Fruit fly (Drosophila melanogaster) whole organism, pupa: ENCODE measurements around the gene tws.

ENCODE experiments used
- CG10348 ChIP-seq: fragments of 200-800 bp; sonication (Bioruptor generic); IDR thresholded peaks from 2 replicates; pipeline ENCODE4 v1.3.6; 2022; ENCODE audit warnings: missing biosample characterization, missing genetic modification characterization
- CG12605 ChIP-seq: fragments of 200-800 bp; sonication (Bioruptor generic); IDR thresholded peaks from 2 replicates; pipeline ENCODE4 v1.3.6; 2022; ENCODE audit warnings: missing biosample characterization, missing genetic modification characterization
- CG13204 ChIP-seq: fragments of 200-800 bp; sonication (Bioruptor generic); optimal IDR thresholded peaks from 2 replicates; lab custom pipeline; 2018; ENCODE audit warnings: missing biosample characterization, mild to moderate bottlenecking, missing genetic modification characterization, moderate library complexity
- CG14655 ChIP-seq: fragments of 200-800 bp; sonication (Bioruptor generic); optimal IDR thresholded peaks from 3 replicates; lab custom pipeline; 2017; ENCODE audit warnings: mild to moderate bottlenecking, missing biosample characterization, missing genetic modification reagents, missing genetic modification characterization
- CG15710 ChIP-seq: fragments of 200-800 bp; sonication (Bioruptor generic); optimal IDR thresholded peaks from 2 replicates; lab custom pipeline; 2018; ENCODE audit warnings: missing biosample characterization, mild to moderate bottlenecking, missing genetic modification characterization, moderate library complexity
- CG17806 ChIP-seq: fragments of 200-800 bp; sonication (Bioruptor generic); optimal IDR thresholded peaks from 2 replicates; lab custom pipeline; 2018; ENCODE audit warnings: missing biosample characterization, mild to moderate bottlenecking, missing genetic modification characterization, moderate library complexity
- CG32121 ChIP-seq: fragments of 200-800 bp; sonication (Bioruptor generic); IDR thresholded peaks from 2 replicates; pipeline ENCODE4 v1.3.6; 2022; ENCODE audit warnings: missing biosample characterization, missing genetic modification characterization
- CG34367 ChIP-seq: fragments of 200-800 bp; sonication (Bioruptor generic); optimal IDR thresholded peaks from 2 replicates; lab custom pipeline; 2018; ENCODE audit warnings: missing biosample characterization, mild to moderate bottlenecking, missing genetic modification characterization
- CG4496 ChIP-seq: fragments of 200-800 bp; sonication (Bioruptor generic); IDR thresholded peaks from 3 replicates; pipeline ENCODE4 v1.3.6; 2022; ENCODE audit warnings: missing biosample characterization, missing genetic modification characterization
- CG8159 ChIP-seq: fragments of 200-800 bp; sonication (Bioruptor generic); optimal IDR thresholded peaks from 3 replicates; lab custom pipeline; 2018; ENCODE audit warnings: missing biosample characterization, mild to moderate bottlenecking, missing genetic modification characterization, moderate library complexity
- CG8301 ChIP-seq: fragments of 200-800 bp; sonication (Bioruptor generic); optimal IDR thresholded peaks from 2 replicates; lab custom pipeline; 2018; ENCODE audit warnings: missing biosample characterization, mild to moderate bottlenecking, missing genetic modification characterization
- CG9948 ChIP-seq: fragments of 200-800 bp; sonication (Bioruptor generic); optimal IDR thresholded peaks from 2 replicates; lab custom pipeline; 2018; ENCODE audit warnings: missing biosample characterization, mild to moderate bottlenecking, missing genetic modification characterization, moderate library complexity
- D1 ChIP-seq: fragments of 200-800 bp; sonication (Bioruptor generic); optimal IDR thresholded peaks from 2 replicates; lab custom pipeline; 2018; ENCODE audit warnings: missing biosample characterization, mild to moderate bottlenecking, missing genetic modification characterization, moderate library complexity
- EcR ChIP-seq: fragments of 200-800 bp; sonication (Bioruptor generic); optimal IDR thresholded peaks from 3 replicates; lab custom pipeline; 2019; ENCODE audit warnings: missing biosample characterization, missing genetic modification characterization, mild to moderate bottlenecking, moderate library complexity, missing genetic modification reagents
- Ets98B ChIP-seq: fragments of 200-800 bp; sonication (Bioruptor generic); IDR thresholded peaks from 2 replicates; pipeline ENCODE4 v1.3.6; 2022; ENCODE audit warnings: missing biosample characterization, missing genetic modification characterization
- Pif1A ChIP-seq: fragments of 200-800 bp; sonication (Bioruptor generic); optimal IDR thresholded peaks from 3 replicates; lab custom pipeline; 2016; ENCODE audit warnings: missing biosample characterization, missing genetic modification characterization
- Pif1B ChIP-seq: fragments of 200-800 bp; sonication (Bioruptor generic); optimal IDR thresholded peaks from 3 replicates; lab custom pipeline; 2016; ENCODE audit warnings: missing biosample characterization, missing genetic modification characterization
- Snoo ChIP-seq: fragments of 200-800 bp; sonication (Bioruptor generic); optimal IDR thresholded peaks from 3 replicates; lab custom pipeline; 2017; ENCODE audit warnings: missing biosample characterization, mild to moderate bottlenecking, missing genetic modification characterization, inconsistent platforms
- fd96Ca ChIP-seq: fragments of 200-800 bp; sonication (Bioruptor generic); IDR thresholded peaks from 3 replicates; pipeline ENCODE4 v1.3.6; 2022; ENCODE audit warnings: missing biosample characterization, missing genetic modification characterization
- gl ChIP-seq: fragments of 200-800 bp; sonication (Bioruptor generic); optimal IDR thresholded peaks from 2 replicates; lab custom pipeline; 2018; ENCODE audit warnings: missing biosample characterization, mild to moderate bottlenecking, missing genetic modification characterization
- rn ChIP-seq: fragments of 200-800 bp; sonication (Bioruptor generic); IDR thresholded peaks from 2 replicates; pipeline ENCODE4 v1.3.6; 2022; ENCODE audit warnings: missing biosample characterization, missing genetic modification characterization

The tws gene

dm6 chr3R:10119592-10119991, 20.0 kb downstream of the tws start:
- TF ChIP-seq fd96Ca (GFP tag; lab: Robert Waterston, UW), result no peak
- no peak for TF ChIP-seq CG9948
- no peak for TF ChIP-seq CG10348 (GFP tag; lab: Robert Waterston, UW)
- TF ChIP-seq CG34367 (tag; lab: Kevin White, UChicago), result no peak
- TF ChIP-seq gl (tag; lab: Kevin White, UChicago), result no peak
- TF ChIP-seq CG12605, result no peak
- TF ChIP-seq EcR (GFP tag; lab: Kevin White, UChicago), result no peak
- TF ChIP-seq D1 (tag; lab: Kevin White, UChicago), result no peak
- no peak for TF ChIP-seq Ets98B
- no peak for TF ChIP-seq Pif1B (GFP tag; lab: Kevin White, UChicago)
- no peak for TF ChIP-seq CG13204
- no peak for TF ChIP-seq CG15710 (tag; lab: Kevin White, UChicago)
- no peak for TF ChIP-seq CG8159 (tag; lab: Kevin White, UChicago)
- TF ChIP-seq rn (GFP tag; lab: Robert Waterston, UW), result no peak
- no peak for TF ChIP-seq Pif1A (GFP tag; lab: Kevin White, UChicago)

dm6 chr3R:10115797-10116196, 23.8 kb downstream of the tws start:
- TF ChIP-seq fd96Ca (GFP tag; lab: Robert Waterston, UW), result no peak
- no peak for TF ChIP-seq CG32121 (GFP tag; lab: Robert Waterston, UW)
- no peak for TF ChIP-seq CG8159 (tag; lab: Kevin White, UChicago)
- TF ChIP-seq CG13204, result no peak
- TF ChIP-seq CG9948, result no peak
- no peak for TF ChIP-seq CG34367 (tag; lab: Kevin White, UChicago)
- no peak for TF ChIP-seq gl (tag; lab: Kevin White, UChicago)
- no peak for TF ChIP-seq CG4496 (GFP tag; lab: Robert Waterston, UW)
- no peak for TF ChIP-seq CG14655 (GFP tag; lab: Kevin White, UChicago)
- no peak for TF ChIP-seq CG8301
- TF ChIP-seq Pif1A (GFP tag; lab: Kevin White, UChicago), result no peak
- no peak for TF ChIP-seq EcR (GFP tag; lab: Kevin White, UChicago)
- no peak for TF ChIP-seq CG12605
- no peak for TF ChIP-seq Ets98B
- TF ChIP-seq, all 21 proteins: peak for 0

- TF ChIP-seq D1 (tag; lab: Kevin White, UChicago) (no peak), gl (tag; lab: Kevin White, UChicago) (peak; percentile 42), EcR (GFP tag; lab: Kevin White, UChicago) (peak; percentile 30), CG8159 (tag; lab: Kevin White, UChicago) (peak; percentile 13), CG4496 (GFP tag; lab: Robert Waterston, UW) (no peak; the same call in 2 of the 3 replicates), Ets98B (no peak), CG15710 (tag; lab: Kevin White, UChicago) (no peak), CG34367 (tag; lab: Kevin White, UChicago) (no peak), CG10348 (GFP tag; lab: Robert Waterston, UW) (no peak), fd96Ca (GFP tag; lab: Robert Waterston, UW) (no peak), CG13204 (no peak), Pif1A (GFP tag; lab: Kevin White, UChicago) (peak; percentile 24), CG14655 (GFP tag; lab: Kevin White, UChicago) (peak; percentile 40)
Measured at dm6 chr3R:10114915-10115534, 24.5 kb downstream of the tws start.

dm6 chr3R:10113746-10114145, 25.8 kb downstream of the tws start:
- TF ChIP-seq rn (GFP tag; lab: Robert Waterston, UW) (no peak), CG10348 (GFP tag; lab: Robert Waterston, UW) (no peak), EcR (GFP tag; lab: Kevin White, UChicago) (no peak), Snoo (no peak), Pif1B (GFP tag; lab: Kevin White, UChicago) (no peak), CG8159 (tag; lab: Kevin White, UChicago) (no peak), CG8301 (no peak), CG32121 (GFP tag; lab: Robert Waterston, UW) (no peak), D1 (tag; lab: Kevin White, UChicago) (no peak), CG17806 (no peak), CG14655 (GFP tag; lab: Kevin White, UChicago) (no peak), CG9948 (no peak), CG4496 (GFP tag; lab: Robert Waterston, UW) (no peak), CG12605 (no peak), Ets98B (no peak), gl (tag; lab: Kevin White, UChicago) (no peak), Pif1A (GFP tag; lab: Kevin White, UChicago) (no peak), CG34367 (tag; lab: Kevin White, UChicago) (no peak), CG15710 (tag; lab: Kevin White, UChicago) (no peak), CG13204 (no peak)

- TF ChIP-seq CG34367 (tag; lab: Kevin White, UChicago), result no peak
- no peak for TF ChIP-seq CG4496 (GFP tag; lab: Robert Waterston, UW)
- peak; percentile 60; the same call in 2 of the 3 replicates for TF ChIP-seq fd96Ca (GFP tag; lab: Robert Waterston, UW)
- TF ChIP-seq CG13204, result peak; percentile 5
Measured at dm6 chr3R:10112195-10112594, 27.4 kb downstream of the tws start, which contains the start of gene CAH7. CAH7 (plus strand) TSS chr3R:10112237.

dm6 chr3R:10111815-10112185, 27.8 kb downstream of the tws start:
- TF ChIP-seq CG34367 (tag; lab: Kevin White, UChicago) (no peak), Pif1A (GFP tag; lab: Kevin White, UChicago) (no peak), fd96Ca (GFP tag; lab: Robert Waterston, UW) (no peak; the same call in 2 of the 3 replicates), CG17806 (no peak), rn (GFP tag; lab: Robert Waterston, UW) (no peak), Pif1B (GFP tag; lab: Kevin White, UChicago) (no peak), CG32121 (GFP tag; lab: Robert Waterston, UW) (peak; percentile 30; the same call in 1 of the 2 replicates), CG12605 (no peak; the same call in 1 of the 2 replicates), CG10348 (GFP tag; lab: Robert Waterston, UW) (no peak), CG14655 (GFP tag; lab: Kevin White, UChicago) (peak; percentile 60), Ets98B (no peak; the same call in 1 of the 2 replicates), CG8159 (tag; lab: Kevin White, UChicago) (peak; percentile 44), CG9948 (peak; percentile 11), EcR (GFP tag; lab: Kevin White, UChicago) (no peak), Snoo (peak; percentile 11), CG13204 (no peak), gl (tag; lab: Kevin White, UChicago) (no peak), CG4496 (GFP tag; lab: Robert Waterston, UW) (peak; percentile 38; the same call in 1 of the 3 replicates), CG15710 (tag; lab: Kevin White, UChicago) (peak; percentile 12), CG8301 (peak; percentile 56), D1 (tag; lab: Kevin White, UChicago) (peak; percentile 36)
